Fruit fly (Drosophila melanogaster): ENCODE measurements around the gene kirre.
A peak's percentile ranks its signal among the peaks of the same experiment; 100 is the strongest.

The kirre gene

dm6 chrX:2788278-2789023 lies 48.3 kb downstream of the kirre start (continued):
- TF ChIP-seq esn (GFP tag; optimal IDR thresholded peaks at IDR 0.05) (peak; percentile 71), CG9139 (GFP tag; optimal IDR thresholded peaks at IDR 0.05) (no peak), Gug (GFP tag; IDR thresholded peaks at IDR 0.05) (0 out of 2 replicates have a peak, but pooled peaks have one; percentile 22), Eip78C (GFP tag) (peak; percentile 94), Hr4 (GFP tag; optimal IDR thresholded peaks at IDR 0.05) (peak; percentile 31), Smox (GFP tag; optimal IDR thresholded peaks at IDR 0.05) (peak; percentile 51), CG7368 (GFP tag; optimal IDR thresholded peaks at IDR 0.05) (peak; percentile 10), salr (GFP tag; optimal IDR thresholded peaks at IDR 0.05) (peak in 1 of 2 experiments; percentile 50), CG10631 (GFP tag; optimal IDR thresholded peaks at IDR 0.05) (peak; percentile 45), Sox102F (GFP tag; optimal IDR thresholded peaks at IDR 0.05) (peak; percentile 27), CG11294 (GFP tag; IDR thresholded peaks at IDR 0.05) (no peak), CG8319 (GFP tag; optimal IDR thresholded peaks at IDR 0.05) (peak; percentile 19), dsx (GFP tag; optimal IDR thresholded peaks at IDR 0.05; ENCODE audit: poor library complexity, severe bottlenecking) (no peak), fd85E (GFP tag; optimal IDR thresholded peaks at IDR 0.05) (no peak), Sox15 (GFP tag; optimal IDR thresholded peaks at IDR 0.05) (peak; percentile 23), CG11902 (GFP tag; optimal IDR thresholded peaks at IDR 0.05) (peak; percentile 6), Blimp-1 (GFP tag; optimal IDR thresholded peaks at IDR 0.05) (no peak), CG15336 (GFP tag; IDR thresholded peaks at IDR 0.05) (peak; percentile 19; the same call in 1 of the 2 replicates), net (GFP tag; optimal IDR thresholded peaks at IDR 0.05) (peak; percentile 50), vri (GFP tag; optimal IDR thresholded peaks at IDR 0.05) (no peak), CG8119 (GFP tag; IDR thresholded peaks at IDR 0.05) (no peak), CG32006 (GFP tag; optimal IDR thresholded peaks at IDR 0.05) (peak; percentile 49), CG10669 (GFP tag; optimal IDR thresholded peaks at IDR 0.05) (peak; percentile 57), achi (GFP tag; optimal IDR thresholded peaks at IDR 0.05) (no peak), Sox14 (GFP tag; optimal IDR thresholded peaks at IDR 0.05) (peak; percentile 60), CG6276 (GFP tag; optimal IDR thresholded peaks at IDR 0.05) (peak; percentile 14), Hr39 (GFP tag; optimal IDR thresholded peaks at IDR 0.05) (peak; percentile 63), CG4318 (GFP tag; optimal IDR thresholded peaks at IDR 0.05) (peak; percentile 11), CG6792 (GFP tag; optimal IDR thresholded peaks at IDR 0.05) (peak; percentile 58), Ets21C (GFP tag; optimal IDR thresholded peaks at IDR 0.05) (peak; percentile 44)

DNA sequence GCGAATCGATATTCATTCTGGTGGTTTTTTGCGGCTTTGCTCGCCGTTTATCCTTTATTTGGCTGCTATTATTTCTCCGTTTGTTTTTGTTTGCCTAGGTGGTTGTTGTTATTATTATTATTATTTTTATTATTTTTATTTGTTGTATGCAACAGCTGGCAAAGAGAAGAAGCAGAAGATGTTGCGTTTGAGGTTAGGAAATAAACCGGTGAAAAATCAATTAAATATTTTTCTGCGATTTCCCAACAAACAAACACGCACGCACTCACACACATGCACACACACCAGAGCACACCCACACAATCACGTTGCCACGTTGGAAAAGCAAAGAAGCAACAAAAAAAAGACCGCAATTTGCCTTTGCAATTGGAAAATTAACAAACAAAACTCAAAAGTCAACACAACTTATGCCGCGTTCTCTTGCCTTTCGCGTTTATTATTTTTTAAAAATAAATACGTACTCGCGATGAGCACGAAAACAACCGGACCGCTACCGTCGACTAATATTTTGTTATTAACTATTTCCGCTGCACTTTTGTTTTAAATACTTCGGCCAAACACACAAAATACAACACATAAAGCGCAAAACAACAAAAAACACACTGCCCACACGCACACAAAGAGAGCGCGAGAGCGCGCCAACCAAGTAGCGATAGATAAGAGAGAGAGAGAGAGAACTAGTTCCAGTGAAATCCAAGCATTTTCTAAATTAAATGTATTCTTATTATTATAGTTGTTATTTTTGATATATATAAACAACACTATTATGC lies 49.3 kb downstream of the kirre start:
- TF ChIP-seq CG10669 (GFP tag; optimal IDR thresholded peaks at IDR 0.05) = no peak
- peak; percentile 6 for TF ChIP-seq Ets96B (tag; optimal IDR thresholded peaks at IDR 0.05)
- no peak for TF ChIP-seq Hr39 (GFP tag; optimal IDR thresholded peaks at IDR 0.05)
- TF ChIP-seq CG1621 (tag; optimal IDR thresholded peaks at IDR 0.05) = no peak
- no peak for TF ChIP-seq CG6163 (GFP tag; IDR thresholded peaks at IDR 0.05)
- no peak for TF ChIP-seq achi (GFP tag; optimal IDR thresholded peaks at IDR 0.05)
- peak; percentile 28 for TF ChIP-seq CG9139 (GFP tag; optimal IDR thresholded peaks at IDR 0.05)
- TF ChIP-seq CG11762 (GFP tag; optimal IDR thresholded peaks at IDR 0.05; ENCODE audit: insufficient read depth) = no peak
- no peak for TF ChIP-seq fd85E (GFP tag; optimal IDR thresholded peaks at IDR 0.05)
- peak; percentile 5 for TF ChIP-seq spab (GFP tag; optimal IDR thresholded peaks at IDR 0.05)
- no peak for TF ChIP-seq acj6 (GFP tag; optimal IDR thresholded peaks at IDR 0.05)
- no peak for TF ChIP-seq Lpt (GFP tag; optimal IDR thresholded peaks at IDR 0.05)
- no peak for TF ChIP-seq Eip93F (GFP tag; optimal IDR thresholded peaks at IDR 0.05)
- no peak for TF ChIP-seq dsx (GFP tag; optimal IDR thresholded peaks at IDR 0.05; ENCODE audit: poor library complexity, severe bottlenecking)
- no peak for TF ChIP-seq Sox15 (GFP tag; optimal IDR thresholded peaks at IDR 0.05)
- TF ChIP-seq net (GFP tag; optimal IDR thresholded peaks at IDR 0.05) = no peak
- no peak for TF ChIP-seq Eip75B (GFP tag; optimal IDR thresholded peaks at IDR 0.05)
- TF ChIP-seq dac (GFP tag; optimal IDR thresholded peaks at IDR 0.05) = no peak
- TF ChIP-seq CG16779 (tag; optimal IDR thresholded peaks at IDR 0.05) = no peak
- TF ChIP-seq Blimp-1 (GFP tag; optimal IDR thresholded peaks at IDR 0.05) = no peak
- TF ChIP-seq Sox14 (GFP tag; optimal IDR thresholded peaks at IDR 0.05) = no peak
- TF ChIP-seq vri (GFP tag; optimal IDR thresholded peaks at IDR 0.05) = no peak
- no peak for TF ChIP-seq CG3919 (GFP tag; optimal IDR thresholded peaks at IDR 0.05)
- TF ChIP-seq Eip78C (GFP tag) = no peak
- peak; percentile 30; the same call in 1 of the 3 replicates for TF ChIP-seq CG8119 (GFP tag; IDR thresholded peaks at IDR 0.05)
- no peak for TF ChIP-seq cyc (GFP tag; optimal IDR thresholded peaks at IDR 0.05)
- no peak for TF ChIP-seq CG7368 (GFP tag; optimal IDR thresholded peaks at IDR 0.05)
- no peak for TF ChIP-seq svp (GFP tag)
- TF ChIP-seq CG11294 (GFP tag; IDR thresholded peaks at IDR 0.05) = no peak
- TF ChIP-seq CG6854 (GFP tag; optimal IDR thresholded peaks at IDR 0.05) = no peak
- peak; percentile 46 for TF ChIP-seq CG15336 (GFP tag; IDR thresholded peaks at IDR 0.05)
- no peak for TF ChIP-seq CG11902 (GFP tag; optimal IDR thresholded peaks at IDR 0.05)
- no peak for TF ChIP-seq CG6792 (GFP tag; optimal IDR thresholded peaks at IDR 0.05)

All from whole organism, prepupa.